Fruit fly (Drosophila melanogaster) whole organism, embryonic: ENCODE measurements around the gene CG14410.

Experiments used
- Adf1 ChIP-seq: fragments of 200-800 bp; sonication (Bioruptor generic); IDR thresholded peaks from 2 replicates; pipeline ENCODE4 v1.3.6; 2022; ENCODE audit warnings: missing biosample characterization, missing genetic modification characterization
- Aef1 ChIP-seq: fragments of 200-800 bp; sonication (Bioruptor generic); IDR thresholded peaks from 3 replicates; pipeline ENCODE4 v1.3.6; 2022; ENCODE audit warnings: missing biosample characterization, missing genetic modification characterization
- Atf3 ChIP-seq: fragments of 200-800 bp; sonication (Bioruptor generic); optimal IDR thresholded peaks from 3 replicates; lab custom pipeline; 2016; ENCODE audit warnings: missing biosample characterization, missing genetic modification characterization
- B-H2 ChIP-seq: fragments of 200-800 bp; sonication (Bioruptor generic); optimal IDR thresholded peaks from 2 replicates; lab custom pipeline; 2018; ENCODE audit warnings: missing biosample characterization, mild to moderate bottlenecking, missing genetic modification characterization
- Bteb2 ChIP-seq: fragments of 200-800 bp; sonication (Bioruptor generic); optimal IDR thresholded peaks from 2 replicates; lab custom pipeline; 2016; ENCODE audit warnings: missing biosample characterization, missing genetic modification characterization
- CG10267 ChIP-seq: fragments of 200-800 bp; sonication (Bioruptor generic); optimal IDR thresholded peaks from 2 replicates; lab custom pipeline; 2018; ENCODE audit warnings: missing biosample characterization, mild to moderate bottlenecking, missing genetic modification characterization, moderate library complexity
- CG12071 ChIP-seq: fragments of 200-800 bp; sonication (Bioruptor generic); optimal IDR thresholded peaks from 3 replicates; lab custom pipeline; 2018; ENCODE audit warnings: missing biosample characterization, mild to moderate bottlenecking, missing genetic modification characterization
- CG12219 ChIP-seq: fragments of 200-800 bp; sonication (Bioruptor generic); optimal IDR thresholded peaks from 3 replicates; lab custom pipeline; 2018; ENCODE audit warnings: missing biosample characterization, mild to moderate bottlenecking, missing genetic modification characterization
- CG12299 ChIP-seq: fragments of 200-800 bp; sonication (Bioruptor generic); optimal IDR thresholded peaks from 2 replicates; lab custom pipeline; 2018; ENCODE audit warnings: missing biosample characterization, mild to moderate bottlenecking, missing genetic modification characterization
- CG14441 ChIP-seq: fragments of 200-800 bp; sonication (Bioruptor generic); IDR thresholded peaks from 2 replicates; pipeline ENCODE4 v1.3.6; 2022; ENCODE audit warnings: missing biosample characterization, missing genetic modification characterization
- CG1529 ChIP-seq: fragments of 200-800 bp; sonication (Bioruptor generic); optimal IDR thresholded peaks from 3 replicates; lab custom pipeline; 2018; ENCODE audit warnings: missing biosample characterization, missing genetic modification characterization
- CG1603 ChIP-seq: fragments of 200-800 bp; sonication (Bioruptor generic); optimal IDR thresholded peaks from 2 replicates; lab custom pipeline; 2019; ENCODE audit warnings: missing biosample characterization, mild to moderate bottlenecking, missing genetic modification characterization, moderate library complexity
- CG16813 ChIP-seq: fragments of 200-800 bp; sonication (Bioruptor generic); IDR thresholded peaks from 3 replicates; pipeline ENCODE4 v1.3.6; 2022; ENCODE audit warnings: missing biosample characterization, missing genetic modification characterization; ENCODE audit not compliant: partially characterized antibody
- CG1792 ChIP-seq: fragments of 200-800 bp; sonication (Bioruptor generic); optimal IDR thresholded peaks from 2 replicates; lab custom pipeline; 2016; ENCODE audit warnings: missing biosample characterization, missing genetic modification characterization
- CG2678 ChIP-seq: fragments of 200-800 bp; sonication (Bioruptor generic); optimal IDR thresholded peaks from 3 replicates; lab custom pipeline; 2019; ENCODE audit warnings: missing biosample characterization, mild to moderate bottlenecking, missing genetic modification characterization, moderate library complexity
- CG31224 ChIP-seq: fragments of 200-800 bp; sonication (Bioruptor generic); IDR thresholded peaks from 2 replicates; pipeline ENCODE4 v1.3.6; 2022; ENCODE audit warnings: missing biosample characterization, missing genetic modification characterization
- CG31365 ChIP-seq: fragments of 200-800 bp; sonication (Bioruptor generic); optimal IDR thresholded peaks from 2 replicates; lab custom pipeline; 2018; ENCODE audit warnings: missing biosample characterization, mild to moderate bottlenecking, missing genetic modification characterization
- CG42726 ChIP-seq: fragments of 200-800 bp; sonication (Bioruptor generic); IDR thresholded peaks from 2 replicates; pipeline ENCODE4 v1.3.6; 2022; ENCODE audit warnings: missing biosample characterization, missing genetic modification characterization; ENCODE audit not compliant: partially characterized antibody
- CG4404 ChIP-seq: fragments of 200-800 bp; sonication (Bioruptor generic); IDR thresholded peaks from 2 replicates; pipeline ENCODE4 v1.3.6; 2022; ENCODE audit warnings: missing biosample characterization, missing genetic modification characterization
- CG4730 ChIP-seq: fragments of 200-800 bp; sonication (Bioruptor generic); IDR thresholded peaks from 2 replicates; pipeline ENCODE4 v1.3.6; 2022; ENCODE audit warnings: missing biosample characterization, missing genetic modification characterization
- CG8089 ChIP-seq: fragments of 200-800 bp; sonication (Bioruptor generic); optimal IDR thresholded peaks from 3 replicates; lab custom pipeline; 2016; ENCODE audit warnings: missing biosample characterization, missing genetic modification characterization
- Camta ChIP-seq: fragments of 200-800 bp; sonication (Bioruptor generic); optimal IDR thresholded peaks from 2 replicates; lab custom pipeline; 2016; ENCODE audit warnings: missing biosample characterization, missing genetic modification characterization
- CoRest ChIP-seq: fragments of 200-800 bp; sonication (Bioruptor generic); optimal IDR thresholded peaks from 3 replicates; lab custom pipeline; 2018; ENCODE audit warnings: missing biosample characterization, mild to moderate bottlenecking, missing genetic modification characterization, moderate library complexity
- ERR ChIP-seq: fragments of 200-800 bp; sonication (Bioruptor generic); optimal IDR thresholded peaks from 2 replicates; lab custom pipeline; 2016; ENCODE audit warnings: missing biosample characterization, missing genetic modification characterization
- Fer3 ChIP-seq: fragments of 200-800 bp; sonication (Bioruptor generic); optimal IDR thresholded peaks from 2 replicates; lab custom pipeline; 2018; ENCODE audit warnings: missing biosample characterization, mild to moderate bottlenecking, missing genetic modification characterization, moderate library complexity
- HmgD ChIP-seq: fragments of 200-800 bp; sonication (Bioruptor generic); optimal IDR thresholded peaks from 3 replicates; lab custom pipeline; 2016; ENCODE audit warnings: missing biosample characterization, missing genetic modification characterization
- Hr51 ChIP-seq, 2 experiments: fragments of 200-800 bp; sonication (Bioruptor generic); optimal IDR thresholded peaks; 2 replicates in 1 of 2; 3 replicates in 1 of 2; lab custom pipeline; 2016 to 2018; ENCODE audit warnings: missing biosample characterization in 2 of 2, missing genetic modification characterization in 2 of 2, mild to moderate bottlenecking in 1 of 2, moderate library complexity in 1 of 2
- Lim3 ChIP-seq: fragments of 200-800 bp; sonication (Bioruptor generic); IDR thresholded peaks from 2 replicates; pipeline ENCODE4 v1.3.6; 2022; ENCODE audit warnings: missing biosample characterization, missing genetic modification characterization
- Mad ChIP-seq: fragments of 200-800 bp; sonication (Bioruptor generic); optimal IDR thresholded peaks from 2 replicates; lab custom pipeline; 2016; ENCODE audit warnings: missing biosample characterization, missing genetic modification characterization
- Nf-YA ChIP-seq: fragments of 200-800 bp; sonication (Bioruptor generic); IDR thresholded peaks from 2 replicates; pipeline ENCODE4 v1.3.6; 2022; ENCODE audit warnings: missing biosample characterization, missing genetic modification characterization
- PHDP ChIP-seq: fragments of 200-800 bp; sonication (Bioruptor generic); optimal IDR thresholded peaks from 3 replicates; lab custom pipeline; 2018; ENCODE audit warnings: missing biosample characterization, mild to moderate bottlenecking, missing genetic modification characterization, moderate library complexity
- Pdp1 ChIP-seq, 2 experiments: fragments of 200-800 bp; sonication (Bioruptor generic); optimal IDR thresholded peaks; 3 replicates each; lab custom pipeline; 2016; ENCODE audit warnings: missing biosample characterization in 2 of 2, missing genetic modification characterization in 2 of 2, mild to moderate bottlenecking in 1 of 2, moderate library complexity in 1 of 2
- Rfx ChIP-seq: fragments of 200-800 bp; sonication (Bioruptor generic); IDR thresholded peaks from 2 replicates; pipeline ENCODE4 v1.3.6; 2022; ENCODE audit warnings: missing biosample characterization, missing genetic modification characterization
- Stat92E ChIP-seq, 3 experiments: fragments of >200 bp in 2 of 3; fragments of 200-800 bp in 1 of 3; sonication (Bioruptor generic) in 1 of 3; optimal IDR thresholded peaks; 2 replicates each; lab custom pipeline; 2017 to 2019; ENCODE audit warnings: missing biosample characterization in 3 of 3, missing genetic modification characterization in 3 of 3, mild to moderate bottlenecking in 1 of 3, moderate library complexity in 1 of 3
- ase ChIP-seq: fragments of 200-800 bp; sonication (Bioruptor generic); IDR thresholded peaks from 3 replicates; pipeline ENCODE4 v1.3.6; 2022; ENCODE audit warnings: missing biosample characterization, missing genetic modification characterization
- cg ChIP-seq: fragments of 200-800 bp; sonication (Bioruptor generic); optimal IDR thresholded peaks from 3 replicates; lab custom pipeline; 2019; ENCODE audit warnings: missing biosample characterization, mild to moderate bottlenecking, missing genetic modification characterization, moderate library complexity
- crol ChIP-seq: fragments of 200-800 bp; sonication (Bioruptor generic); IDR thresholded peaks from 2 replicates; pipeline ENCODE4 v1.3.6; 2022; ENCODE audit warnings: missing biosample characterization, missing genetic modification characterization
- crp ChIP-seq, 2 experiments: fragments of 200-800 bp; sonication (Bioruptor generic); optimal IDR thresholded peaks; 2 replicates in 1 of 2; 3 replicates in 1 of 2; lab custom pipeline; 2017; ENCODE audit warnings: missing biosample characterization in 2 of 2, missing genetic modification characterization in 2 of 2, mild to moderate bottlenecking in 1 of 2, moderate library complexity in 1 of 2
- gfzf ChIP-seq: fragments of 200-800 bp; sonication (Bioruptor generic); optimal IDR thresholded peaks from 2 replicates; lab custom pipeline; 2016; ENCODE audit warnings: missing biosample characterization, mild to moderate bottlenecking, missing genetic modification characterization, moderate library complexity
- hkb ChIP-seq, 2 experiments: fragments of 200-800 bp in 1 of 2; fragments of >200 bp in 1 of 2; sonication (Bioruptor generic) in 1 of 2; IDR thresholded peaks in 1 of 2; optimal IDR thresholded peaks in 1 of 2; 2 replicates each; pipeline versions ENCODE4 v1.3.6 to Lab custom; 2017 to 2022; ENCODE audit warnings: missing biosample characterization in 1 of 2, missing genetic modification characterization in 1 of 2
- insv ChIP-seq, 2 experiments: fragments of 200-800 bp; sonication (Bioruptor generic); optimal IDR thresholded peaks; 3 replicates each; lab custom pipeline; 2016 to 2018; ENCODE audit warnings: missing biosample characterization in 2 of 2, missing genetic modification characterization in 2 of 2
- lola ChIP-seq, 3 experiments: fragments of >200 bp in 2 of 3; fragments of 200-800 bp in 1 of 3; sonication (Bioruptor generic) in 1 of 3; optimal IDR thresholded peaks; 2 replicates each; lab custom pipeline; 2017 to 2019; ENCODE audit warnings: missing biosample characterization in 3 of 3, missing genetic modification characterization in 3 of 3, mild to moderate bottlenecking in 1 of 3, moderate library complexity in 1 of 3
- luna ChIP-seq: fragments of 200-800 bp; sonication (Bioruptor generic); optimal IDR thresholded peaks from 2 replicates; lab custom pipeline; 2016; ENCODE audit warnings: missing biosample characterization, missing genetic modification characterization
- maf-S ChIP-seq: fragments of 200-800 bp; sonication (Bioruptor generic); optimal IDR thresholded peaks from 2 replicates; lab custom pipeline; 2016; ENCODE audit warnings: missing biosample characterization, missing genetic modification characterization
- sim ChIP-seq: fragments of 200-800 bp; sonication (Bioruptor generic); IDR thresholded peaks from 2 replicates; pipeline ENCODE4 v1.3.6; 2022; ENCODE audit warnings: missing biosample characterization, missing genetic modification characterization
- sima ChIP-seq: fragments of 200-800 bp; sonication (Bioruptor generic); optimal IDR thresholded peaks from 2 replicates; lab custom pipeline; 2016; ENCODE audit warnings: missing biosample characterization, missing genetic modification characterization
- tna ChIP-seq: fragments of 200-800 bp; sonication (Bioruptor generic); IDR thresholded peaks from 2 replicates; pipeline ENCODE4 v1.3.6; 2022; ENCODE audit warnings: missing biosample characterization, missing genetic modification characterization; ENCODE audit not compliant: partially characterized antibody
- trem ChIP-seq: fragments of 200-800 bp; optimal IDR thresholded peaks from 3 replicates; lab custom pipeline; 2019; ENCODE audit warnings: missing biosample characterization, mild to moderate bottlenecking, missing genetic modification characterization, moderate library complexity
- wdn ChIP-seq: fragments of 200-800 bp; sonication (Bioruptor generic); IDR thresholded peaks from 2 replicates; pipeline ENCODE4 v1.3.6; 2022; ENCODE audit warnings: missing biosample characterization, missing genetic modification characterization

CG14410 gene

dm6 chrX:14839047-14839446 is 2.5 kb downstream of the CG14410 start, which contains the start of the genes CG32590 and Flo2 (continued):
- TF ChIP-seq hkb (optimal IDR thresholded peaks at IDR 0.05; lab: Kevin White, UChicago) (no peak), hkb (GFP tag; IDR thresholded peaks at IDR 0.05; lab: Robert Waterston, UW) (peak; percentile 73), B-H2 (GFP tag; lab: Kevin White, UChicago) (peak; percentile 69), CG1603 (peak; percentile 72), Aef1 (GFP tag; lab: Robert Waterston, UW) (peak; percentile 80), Rfx (GFP tag; lab: Robert Waterston, UW) (peak; percentile 84), Pdp1 (GFP tag; optimal IDR thresholded peaks at IDR 0.05; lab: Kevin White, UChicago) (peak; percentile 77), sima (no peak), CG16813 (GFP tag; lab: Robert Waterston, UW) (peak; percentile 98), CG8089 (GFP tag; lab: Kevin White, UChicago) (peak; percentile 21), Bteb2 (peak; percentile 53), sim (peak; percentile 47; the same call in 1 of the 2 replicates), Mad (GFP tag; lab: Kevin White, UChicago) (peak; percentile 66), maf-S (peak; percentile 72), CG31365 (tag; lab: Kevin White, UChicago) (no peak), Stat92E (GFP tag; optimal IDR thresholded peaks at IDR 0.05; lab: Kevin White, UChicago) (no peak), Camta (peak; percentile 70), Atf3 (GFP tag; lab: Kevin White, UChicago) (peak; percentile 36), crp (GFP tag; optimal IDR thresholded peaks at IDR 0.05; lab: Kevin White, UChicago) (peak in 1 of 2 experiments; percentile 1), CG4730 (GFP tag; lab: Robert Waterston, UW) (peak; percentile 67), CG2678 (peak; percentile 60), ERR (GFP tag; lab: Kevin White, UChicago) (peak; percentile 47), wdn (GFP tag; lab: Robert Waterston, UW) (peak; percentile 76), CG14441 (GFP tag; lab: Robert Waterston, UW) (peak; percentile 77), insv (GFP tag; optimal IDR thresholded peaks at IDR 0.05; lab: Kevin White, UChicago) (peak in 1 of 2 experiments; percentile 91), CG1529 (GFP tag; lab: Kevin White, UChicago) (no peak), Adf1 (GFP tag; lab: Robert Waterston, UW) (peak; percentile 64), CG12219 (no peak), ase (peak; percentile 79), Lim3 (GFP tag; lab: Robert Waterston, UW) (peak; percentile 18; the same call in 1 of the 2 replicates), gfzf (peak; percentile 18), CG10267 (tag; lab: Kevin White, UChicago) (peak; percentile 69), HmgD (no peak), CoRest (tag; lab: Kevin White, UChicago) (peak; percentile 74), cg (GFP tag; lab: Kevin White, UChicago) (no peak), crol (GFP tag; lab: Robert Waterston, UW) (no peak), CG31224 (GFP tag; lab: Robert Waterston, UW) (peak; percentile 70), tna (GFP tag; lab: Robert Waterston, UW) (peak; percentile 96), CG1792 (peak; percentile 65), lola (GFP tag; optimal IDR thresholded peaks at IDR 0.05; lab: Kevin White, UChicago) (peak in 1 of 3 experiments; percentile 57), PHDP (tag; lab: Kevin White, UChicago) (peak; percentile 60), CG12071 (GFP tag; lab: Kevin White, UChicago) (peak; percentile 6), CG4404 (GFP tag; lab: Robert Waterston, UW) (peak; percentile 78), Nf-YA (GFP tag; lab: Robert Waterston, UW) (peak; percentile 71; the same call in 1 of the 2 replicates), CG42726 (peak; percentile 79; the same call in 1 of the 2 replicates), trem (peak; percentile 63), Fer3 (peak; percentile 69), luna (GFP tag; lab: Kevin White, UChicago) (no peak), CG12299 (tag; lab: Kevin White, UChicago) (peak; percentile 61), Hr51 (GFP tag; optimal IDR thresholded peaks at IDR 0.05; lab: Kevin White, UChicago) (peak; percentile 39 to 74)
